Worm (Caenorhabditis elegans) whole organism, early embryonic: ENCODE results near the gene vps-50.

Experiments used
- B0310.2 ChIP-seq: sonication (generic microtip); optimal IDR thresholded peaks from 2 replicates; lab custom pipeline; 2016; ENCODE audit warnings: mild to moderate bottlenecking, missing genetic modification characterization, missing compliant biosample characterization
- F13C5.2 ChIP-seq: sonication (generic microtip); optimal IDR thresholded peaks from 2 replicates; lab custom pipeline; 2017; ENCODE audit warnings: mild to moderate bottlenecking, missing genetic modification characterization, inconsistent platforms, missing compliant biosample characterization
- aly-1 ChIP-seq: sonication (generic microtip); optimal IDR thresholded peaks from 2 replicates; lab custom pipeline; 2016; ENCODE audit warnings: missing genetic modification characterization, missing compliant biosample characterization
- ama-1 ChIP-seq: fragments of 150-350 bp; optimal IDR thresholded peaks from 2 replicates; lab custom pipeline; 2014
- ceh-13 ChIP-seq: fragments of 200-800 bp; sonication (Bioruptor generic); optimal IDR thresholded peaks from 2 replicates; lab custom pipeline; 2018; ENCODE audit warnings: mild to moderate bottlenecking, missing genetic modification characterization, missing compliant biosample characterization
- ceh-36 ChIP-seq: sonication (generic microtip); optimal IDR thresholded peaks from 2 replicates; lab custom pipeline; 2016; ENCODE audit warnings: missing genetic modification characterization, inconsistent platforms, missing compliant biosample characterization
- hmbx-1 ChIP-seq: sonication (generic microtip); optimal IDR thresholded peaks from 2 replicates; lab custom pipeline; 2016; ENCODE audit warnings: mild to moderate bottlenecking, missing genetic modification characterization, missing compliant biosample characterization
- pes-1 ChIP-seq: fragments of 200-800 bp; sonication (Bioruptor generic); IDR thresholded peaks from 2 replicates; pipeline ENCODE4 v1.3.6; 2022; ENCODE audit warnings: missing genetic modification reagents, missing genetic modification characterization, missing compliant biosample characterization
- scrt-1 ChIP-seq: fragments of 200-800 bp; sonication (Bioruptor generic); IDR thresholded peaks from 2 replicates; pipeline ENCODE4 v1.3.6; 2022; ENCODE audit warnings: missing genetic modification characterization, missing compliant biosample characterization
- sea-1 ChIP-seq: fragments of 200-800 bp; sonication (Bioruptor generic); conservative IDR thresholded peaks from 2 replicates; pipeline ENCODE4 v1.3.6; 2022; ENCODE audit warnings: missing genetic modification characterization, missing compliant biosample characterization
- tbx-11 ChIP-seq: fragments of 200-800 bp; sonication (Bioruptor generic); IDR thresholded peaks from 2 replicates; pipeline ENCODE4 v1.3.6; 2022; ENCODE audit warnings: missing genetic modification characterization, missing compliant biosample characterization
- tbx-37 ChIP-seq: fragments of 200-800 bp; sonication (Bioruptor generic); conservative IDR thresholded peaks from 2 replicates; pipeline ENCODE4 v1.3.6; 2022; ENCODE audit warnings: missing genetic modification reagents, missing genetic modification characterization, missing compliant biosample characterization
- tra-4 ChIP-seq: sonication (generic microtip); optimal IDR thresholded peaks from 2 replicates; lab custom pipeline; 2017; ENCODE audit warnings: missing genetic modification characterization, missing compliant biosample characterization

DNA sequence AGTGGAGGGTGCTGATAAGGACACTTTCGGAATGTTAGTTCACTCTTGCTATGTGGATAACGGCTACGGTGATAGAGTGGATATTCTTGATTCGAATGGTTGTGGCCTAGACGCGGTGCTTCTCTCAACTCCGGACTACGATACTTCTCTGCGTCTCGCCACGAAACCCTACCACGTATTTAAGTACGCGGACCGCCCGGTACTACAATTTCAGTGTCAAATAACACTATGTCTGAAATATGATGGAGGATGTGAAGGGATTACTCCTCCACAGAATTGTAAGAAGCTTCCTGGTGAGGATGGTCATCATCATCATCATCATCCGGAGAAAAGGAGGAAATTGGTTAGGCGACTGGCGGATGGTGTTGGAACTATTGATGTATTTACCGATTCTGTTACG is 46.0 kb downstream of the vps-50 start:
- TF ChIP-seq F13C5.2 (no peak), aly-1 (tag; lab: Kevin White, UChicago) (no peak), tra-4 (tag; lab: Kevin White, UChicago) (no peak), B0310.2 (tag; lab: Kevin White, UChicago) (no peak), sea-1 (GFP tag; lab: Robert Waterston, UW) (no peak), ceh-13 (GFP tag; lab: Kevin White, UChicago) (no peak), scrt-1 (no peak), tbx-11 (GFP tag; lab: Robert Waterston, UW) (no peak), ama-1 (lab: Kevin White, UChicago) (no peak), tbx-37 (GFP tag; lab: Robert Waterston, UW) (no peak), ceh-36 (tag; lab: Kevin White, UChicago) (no peak), hmbx-1 (tag; lab: Kevin White, UChicago) (no peak), pes-1 (no peak)
